Worm (Caenorhabditis elegans) whole organism, L2 larva: ENCODE results near the gene mct-4.

Experiments
- C34F6.9 ChIP-seq: fragments of 150-350 bp; optimal IDR thresholded peaks from 2 replicates; lab custom pipeline; 2014; ENCODE audit warnings: missing biosample characterization, missing genetic modification characterization
- F13H6.1 ChIP-seq: sonication (generic microtip); optimal IDR thresholded peaks from 2 replicates; lab custom pipeline; 2016; ENCODE audit warnings: missing genetic modification characterization, missing compliant biosample characterization
- ZK546.5 ChIP-seq: sonication (generic microtip); optimal IDR thresholded peaks from 2 replicates; lab custom pipeline; 2017; ENCODE audit warnings: missing biosample characterization, missing genetic modification characterization
- alr-1 ChIP-seq: fragments of 150-350 bp; optimal IDR thresholded peaks from 2 replicates; lab custom pipeline; 2014; ENCODE audit warnings: missing biosample characterization, missing genetic modification characterization
- aly-2 ChIP-seq: fragments of 150-350 bp; optimal IDR thresholded peaks from 2 replicates; lab custom pipeline; 2014; ENCODE audit warnings: missing biosample characterization, missing genetic modification characterization
- ama-1 ChIP-seq: fragments of 150-350 bp; optimal IDR thresholded peaks from 2 replicates; lab custom pipeline; 2018; ENCODE audit warnings: inconsistent platforms
- blmp-1 ChIP-seq: sonication (generic microtip); optimal IDR thresholded peaks from 2 replicates; lab custom pipeline; 2017; ENCODE audit warnings: missing genetic modification characterization, mild to moderate bottlenecking, missing compliant biosample characterization, antibody characterized with exemption, moderate library complexity; ENCODE audit not compliant: insufficient read depth
- ceh-16 ChIP-seq: fragments of 150-350 bp; optimal IDR thresholded peaks from 2 replicates; lab custom pipeline; 2014; ENCODE audit warnings: missing biosample characterization, missing genetic modification characterization
- ceh-82 ChIP-seq: fragments of 150-350 bp; optimal IDR thresholded peaks from 2 replicates; lab custom pipeline; 2014; ENCODE audit warnings: missing biosample characterization, missing genetic modification characterization
- crh-2 ChIP-seq: sonication (generic microtip); optimal IDR thresholded peaks from 2 replicates; lab custom pipeline; 2017; ENCODE audit warnings: missing biosample characterization, missing genetic modification characterization
- egl-27 ChIP-seq: sonication (generic microtip); optimal IDR thresholded peaks from 3 replicates; lab custom pipeline; 2017; ENCODE audit warnings: missing biosample characterization, missing genetic modification reagents, missing genetic modification characterization
- elt-1 ChIP-seq: fragments of 150-350 bp; optimal IDR thresholded peaks from 2 replicates; lab custom pipeline; 2014; ENCODE audit warnings: missing biosample characterization, missing genetic modification characterization
- elt-3 ChIP-seq: sonication (generic microtip); optimal IDR thresholded peaks from 2 replicates; lab custom pipeline; 2017; ENCODE audit warnings: missing biosample characterization, missing genetic modification characterization
- fos-1 ChIP-seq: fragments of 150-350 bp; optimal IDR thresholded peaks from 2 replicates; lab custom pipeline; 2014; ENCODE audit warnings: missing biosample characterization, missing genetic modification characterization
- gmeb-1 ChIP-seq: fragments of 150-350 bp; optimal IDR thresholded peaks from 2 replicates; lab custom pipeline; 2014; ENCODE audit warnings: missing biosample characterization, missing genetic modification characterization
- lin-11 ChIP-seq: fragments of 150-350 bp; sonication (generic microtip); optimal IDR thresholded peaks from 2 replicates; lab custom pipeline; 2014; ENCODE audit warnings: missing biosample characterization, missing genetic modification characterization, inconsistent platforms, mixed read lengths
- lin-13 ChIP-seq: fragments of 150-350 bp; optimal IDR thresholded peaks from 2 replicates; lab custom pipeline; 2014; ENCODE audit warnings: missing biosample characterization, missing genetic modification reagents, missing genetic modification characterization
- lsy-2 ChIP-seq, 2 experiments: fragments of 150-350 bp in 1 of 2; sonication (generic microtip) in 1 of 2; optimal IDR thresholded peaks; 2 replicates each; lab custom pipeline; 2014 to 2017; ENCODE audit warnings: missing biosample characterization in 2 of 2, missing genetic modification characterization in 2 of 2
- mab-5 ChIP-seq: fragments of 150-350 bp; optimal IDR thresholded peaks from 2 replicates; lab custom pipeline; 2014; ENCODE audit warnings: missing biosample characterization, missing genetic modification characterization
- mbf-1 ChIP-seq: sonication (generic microtip); optimal IDR thresholded peaks from 2 replicates; lab custom pipeline; 2017; ENCODE audit warnings: missing biosample characterization, missing genetic modification characterization
- mdl-1 ChIP-seq, 2 experiments: fragments of 150-350 bp in 1 of 2; sonication (generic microtip) in 1 of 2; optimal IDR thresholded peaks; 2 replicates each; lab custom pipeline; 2017; ENCODE audit warnings: missing biosample characterization in 2 of 2, missing genetic modification characterization in 2 of 2
- nhr-11 ChIP-seq: fragments of 150-350 bp; optimal IDR thresholded peaks from 2 replicates; lab custom pipeline; 2014; ENCODE audit warnings: missing biosample characterization, missing genetic modification characterization
- nhr-129 ChIP-seq: fragments of 150-350 bp; optimal IDR thresholded peaks from 2 replicates; lab custom pipeline; 2014; ENCODE audit warnings: missing biosample characterization, missing genetic modification characterization
- nhr-21 ChIP-seq: fragments of 150-350 bp; optimal IDR thresholded peaks from 2 replicates; lab custom pipeline; 2014; ENCODE audit warnings: missing biosample characterization, missing genetic modification characterization
- nhr-23 ChIP-seq: fragments of 150-350 bp; optimal IDR thresholded peaks from 2 replicates; lab custom pipeline; 2014; ENCODE audit warnings: missing biosample characterization, missing genetic modification reagents, missing genetic modification characterization
- nhr-237 ChIP-seq: fragments of 150-350 bp; optimal IDR thresholded peaks from 2 replicates; lab custom pipeline; 2014; ENCODE audit warnings: missing biosample characterization, missing genetic modification characterization
- nhr-6 ChIP-seq: fragments of 150-350 bp; optimal IDR thresholded peaks from 2 replicates; lab custom pipeline; 2014; ENCODE audit warnings: missing biosample characterization, missing genetic modification characterization
- nhr-77 ChIP-seq: fragments of 150-350 bp; optimal IDR thresholded peaks from 2 replicates; lab custom pipeline; 2014; ENCODE audit warnings: missing biosample characterization, missing genetic modification characterization
- sem-4 ChIP-seq: fragments of 150-350 bp; optimal IDR thresholded peaks from 2 replicates; lab custom pipeline; 2014; ENCODE audit warnings: missing biosample characterization, missing genetic modification reagents, missing genetic modification characterization
- skn-1 ChIP-seq: sonication (generic microtip); optimal IDR thresholded peaks from 2 replicates; lab custom pipeline; 2017; ENCODE audit warnings: missing biosample characterization, missing genetic modification characterization
- sma-3 ChIP-seq: sonication (generic microtip); optimal IDR thresholded peaks from 2 replicates; lab custom pipeline; 2016; ENCODE audit warnings: missing genetic modification reagents, missing genetic modification characterization, missing compliant biosample characterization
- sma-9 ChIP-seq, 2 experiments: fragments of 150-350 bp in 1 of 2; sonication (generic microtip) in 1 of 2; optimal IDR thresholded peaks; 2 replicates each; lab custom pipeline; 2014 to 2016; ENCODE audit warnings: missing genetic modification characterization in 2 of 2, mild to moderate bottlenecking in 1 of 2, missing biosample characterization in 1 of 2, missing compliant biosample characterization in 1 of 2, missing genetic modification reagents in 1 of 2, moderate library complexity in 1 of 2
- snpc-4 ChIP-seq: fragments of 150-350 bp; optimal IDR thresholded peaks from 2 replicates; lab custom pipeline; 2014; ENCODE audit warnings: missing biosample characterization, missing genetic modification characterization
- unc-55 ChIP-seq: fragments of 150-350 bp; sonication (generic microtip); optimal IDR thresholded peaks from 3 replicates; lab custom pipeline; 2014; ENCODE audit warnings: missing biosample characterization, missing genetic modification reagents, missing genetic modification characterization
- unc-62 ChIP-seq: fragments of 150-350 bp; optimal IDR thresholded peaks from 2 replicates; lab custom pipeline; 2014; ENCODE audit warnings: missing biosample characterization, missing genetic modification reagents, missing genetic modification characterization
- zag-1 ChIP-seq: fragments of 150-350 bp; optimal IDR thresholded peaks from 2 replicates; lab custom pipeline; 2014; ENCODE audit warnings: missing biosample characterization, missing genetic modification characterization
- ztf-1 ChIP-seq: fragments of 200-800 bp; sonication (Bioruptor generic); conservative IDR thresholded peaks from 2 replicates; pipeline ENCODE4 v1.3.6; 2022; ENCODE audit warnings: missing genetic modification characterization, missing compliant biosample characterization
- ztf-11 ChIP-seq: sonication (generic microtip); optimal IDR thresholded peaks from 2 replicates; lab custom pipeline; 2017; ENCODE audit warnings: missing biosample characterization, missing genetic modification characterization
- ztf-4 ChIP-seq: fragments of 150-350 bp; optimal IDR thresholded peaks from 2 replicates; lab custom pipeline; 2014; ENCODE audit warnings: missing biosample characterization, missing genetic modification characterization

Gene mct-4

ce11 chrX:4960910-4961680, 31.5 kb upstream of the mct-4 start:
- TF ChIP-seq nhr-129 (tag; lab: Kevin White, UChicago) (no peak), ceh-16 (peak; percentile 15)
- TF ChIP-seq, all 48 proteins: peak for 1

ce11 chrX:4960422-4960821, 30.9 kb upstream of the mct-4 start, which contains the start of gene act-4:
Gene act-4, plus strand, starts transcription at chrX:4960621.
- TF ChIP-seq elt-1 (tag; lab: Kevin White, UChicago): no peak
- no peak for TF ChIP-seq ztf-4 (tag; lab: Kevin White, UChicago)
- no peak for TF ChIP-seq nhr-11
- TF ChIP-seq ztf-1: no peak
- TF ChIP-seq lin-13 (GFP tag; lab: Kevin White, UChicago): peak; percentile 26
- TF ChIP-seq ceh-16: peak; percentile 21
- TF ChIP-seq ceh-82: peak; percentile 15
- TF ChIP-seq nhr-237: no peak
- peak; percentile 20 for TF ChIP-seq mab-5
- no peak for TF ChIP-seq blmp-1 (tag; lab: Kevin White, UChicago)
- TF ChIP-seq ama-1 (lab: Kevin White, UChicago): peak; percentile 96
- TF ChIP-seq snpc-4: no peak
- TF ChIP-seq egl-27 (tag; lab: Kevin White, UChicago): no peak
- TF ChIP-seq nhr-129 (tag; lab: Kevin White, UChicago): peak; percentile 52
- TF ChIP-seq ztf-11 (tag; lab: Kevin White, UChicago): no peak
- peak; percentile 78 for TF ChIP-seq F13H6.1 (tag; lab: Kevin White, UChicago)
- TF ChIP-seq lsy-2 (tag; optimal IDR thresholded peaks at IDR 0.05; lab: Kevin White, UChicago): peak; percentile 15 to 59
- TF ChIP-seq gmeb-1 (tag; lab: Kevin White, UChicago): no peak
- TF ChIP-seq crh-2: no peak
- TF ChIP-seq sma-3: peak; percentile 33
- TF ChIP-seq sem-4 (tag; lab: Kevin White, UChicago): peak; percentile 48
- TF ChIP-seq sma-9 (GFP tag; optimal IDR thresholded peaks at IDR 0.05; lab: Kevin White, UChicago): peak; percentile 54
- TF ChIP-seq sma-9 (tag; optimal IDR thresholded peaks at IDR 0.05; lab: Kevin White, UChicago): no peak
- TF ChIP-seq zag-1: peak; percentile 33
- peak; percentile 41 for TF ChIP-seq C34F6.9 (tag; lab: Kevin White, UChicago)
- no peak for TF ChIP-seq elt-3
- peak; percentile 43 for TF ChIP-seq unc-55 (GFP tag; lab: Kevin White, UChicago)
- TF ChIP-seq alr-1 (tag; lab: Kevin White, UChicago): no peak
- TF ChIP-seq nhr-6 (tag; lab: Kevin White, UChicago): no peak
- TF ChIP-seq lin-11: no peak
- no peak for TF ChIP-seq aly-2 (tag; lab: Kevin White, UChicago)
- no peak for TF ChIP-seq ZK546.5 (tag; lab: Kevin White, UChicago)
- TF ChIP-seq mdl-1 (tag; optimal IDR thresholded peaks at IDR 0.05; lab: Kevin White, UChicago): peak; percentile 26 to 58

- TF ChIP-seq nhr-11 (no peak), mdl-1 (tag; optimal IDR thresholded peaks at IDR 0.05; lab: Kevin White, UChicago) (no peak), mab-5 (no peak), fos-1 (no peak)
Measured at ce11 chrX:4959440-4959839, 29.9 kb upstream of the mct-4 start.

- TF ChIP-seq nhr-23 (tag; lab: Kevin White, UChicago): no peak
- TF ChIP-seq mbf-1 (tag; lab: Kevin White, UChicago): no peak
- no peak for TF ChIP-seq nhr-77 (tag; lab: Kevin White, UChicago)
- TF ChIP-seq mab-5: no peak
- no peak for TF ChIP-seq unc-62 (GFP tag; lab: Kevin White, UChicago)
- no peak for TF ChIP-seq aly-2 (tag; lab: Kevin White, UChicago)
- TF ChIP-seq ztf-11 (tag; lab: Kevin White, UChicago): no peak
- no peak for TF ChIP-seq nhr-21 (tag; lab: Kevin White, UChicago)
- TF ChIP-seq crh-2: no peak
- TF ChIP-seq skn-1: no peak
- no peak for TF ChIP-seq alr-1 (tag; lab: Kevin White, UChicago)
- TF ChIP-seq sma-9 (GFP tag; optimal IDR thresholded peaks at IDR 0.05; lab: Kevin White, UChicago): no peak
- no peak for TF ChIP-seq sma-9 (tag; optimal IDR thresholded peaks at IDR 0.05; lab: Kevin White, UChicago)
Measured at ce11 chrX:4958986-4959385, 29.4 kb upstream of the mct-4 start.
